Worm (Caenorhabditis elegans) whole organism, mixed stage, embryonic: ENCODE measurements around the gene F49F1.17.

Experiments used
- bed-3 ChIP-seq: fragments of 200-800 bp; sonication (Bioruptor generic); optimal IDR thresholded peaks from 3 replicates; lab custom pipeline; 2018; ENCODE audit warnings: mild to moderate bottlenecking, missing genetic modification characterization, moderate library complexity, missing compliant biosample characterization
- blmp-1 ChIP-seq: fragments of 150-350 bp; optimal IDR thresholded peaks from 2 replicates; lab custom pipeline; 2014; ENCODE audit warnings: missing biosample characterization, missing genetic modification characterization
- ceh-39 ChIP-seq: fragments of 150-350 bp; optimal IDR thresholded peaks from 2 replicates; lab custom pipeline; 2014; ENCODE audit warnings: missing biosample characterization, missing genetic modification characterization
- ceh-43 ChIP-seq: fragments of 200-800 bp; sonication (Bioruptor generic); optimal IDR thresholded peaks from 2 replicates; lab custom pipeline; 2018; ENCODE audit warnings: mild to moderate bottlenecking, missing genetic modification characterization, moderate library complexity, missing compliant biosample characterization
- ceh-83 ChIP-seq: fragments of 200-800 bp; sonication (Bioruptor generic); optimal IDR thresholded peaks from 2 replicates; lab custom pipeline; 2018; ENCODE audit warnings: mild to moderate bottlenecking, missing genetic modification characterization, missing compliant biosample characterization
- ces-1 ChIP-seq: fragments of 150-350 bp; optimal IDR thresholded peaks from 2 replicates; lab custom pipeline; 2014; ENCODE audit warnings: missing biosample characterization, missing genetic modification reagents, missing genetic modification characterization
- drap-1 ChIP-seq: fragments of 200-800 bp; sonication (Bioruptor generic); optimal IDR thresholded peaks from 3 replicates; lab custom pipeline; 2018; ENCODE audit warnings: mild to moderate bottlenecking, missing genetic modification characterization, missing compliant biosample characterization
- elt-1 ChIP-seq: sonication (generic microtip); optimal IDR thresholded peaks from 2 replicates; lab custom pipeline; 2017; ENCODE audit warnings: missing genetic modification characterization, mild to moderate bottlenecking, missing compliant biosample characterization, antibody characterized with exemption, moderate library complexity, borderline replicate concordance; ENCODE audit not compliant: insufficient read depth
- flh-1 ChIP-seq: fragments of 200-800 bp; sonication (Bioruptor generic); optimal IDR thresholded peaks from 2 replicates; lab custom pipeline; 2018; ENCODE audit warnings: mild to moderate bottlenecking, missing genetic modification characterization, moderate library complexity, missing compliant biosample characterization
- ham-2 ChIP-seq: fragments of 200-800 bp; sonication (Bioruptor generic); optimal IDR thresholded peaks from 2 replicates; lab custom pipeline; 2018; ENCODE audit warnings: mild to moderate bottlenecking, missing genetic modification characterization, missing compliant biosample characterization
- hlh-1 ChIP-seq: fragments of 150-350 bp; optimal IDR thresholded peaks from 2 replicates; lab custom pipeline; 2014; ENCODE audit warnings: missing biosample characterization, missing genetic modification reagents, missing genetic modification characterization
- lin-13 ChIP-seq: fragments of 150-350 bp; optimal IDR thresholded peaks from 2 replicates; lab custom pipeline; 2014; ENCODE audit warnings: missing biosample characterization, missing genetic modification characterization
- lsy-2 ChIP-seq: fragments of 150-350 bp; optimal IDR thresholded peaks from 2 replicates; lab custom pipeline; 2014; ENCODE audit warnings: missing biosample characterization, missing genetic modification characterization
- mab-5 ChIP-seq: fragments of 150-350 bp; optimal IDR thresholded peaks from 2 replicates; lab custom pipeline; 2014; ENCODE audit warnings: missing biosample characterization, missing genetic modification characterization
- mep-1 ChIP-seq: fragments of 150-350 bp; optimal IDR thresholded peaks from 2 replicates; lab custom pipeline; 2017; ENCODE audit warnings: missing biosample characterization, missing genetic modification reagents, missing genetic modification characterization, inconsistent platforms
- mls-2 ChIP-seq: sonication (generic microtip); optimal IDR thresholded peaks from 2 replicates; lab custom pipeline; 2016; ENCODE audit warnings: mild to moderate bottlenecking, missing genetic modification characterization, moderate library complexity, missing compliant biosample characterization
- nhr-12 ChIP-seq: fragments of 150-350 bp; optimal IDR thresholded peaks from 2 replicates; lab custom pipeline; 2014; ENCODE audit warnings: missing biosample characterization, missing genetic modification characterization
- nhr-2 ChIP-seq: fragments of 150-350 bp; optimal IDR thresholded peaks from 2 replicates; lab custom pipeline; 2014; ENCODE audit warnings: missing biosample characterization, missing genetic modification characterization
- nhr-237 ChIP-seq: fragments of 150-350 bp; optimal IDR thresholded peaks from 2 replicates; lab custom pipeline; 2014; ENCODE audit warnings: missing biosample characterization, missing genetic modification characterization
- nhr-28 ChIP-seq: fragments of 150-350 bp; optimal IDR thresholded peaks from 2 replicates; lab custom pipeline; 2014; ENCODE audit warnings: missing biosample characterization, missing genetic modification characterization
- nhr-76 ChIP-seq: sonication (generic microtip); optimal IDR thresholded peaks from 2 replicates; lab custom pipeline; 2017; ENCODE audit warnings: missing biosample characterization, missing genetic modification characterization
- sem-2 ChIP-seq: fragments of 200-800 bp; sonication (Bioruptor generic); optimal IDR thresholded peaks from 2 replicates; lab custom pipeline; 2018; ENCODE audit warnings: mild to moderate bottlenecking, missing genetic modification characterization, missing compliant biosample characterization
- snpc-4 ChIP-seq: fragments of 150-350 bp; optimal IDR thresholded peaks from 2 replicates; lab custom pipeline; 2014; ENCODE audit warnings: missing biosample characterization, missing genetic modification characterization
- sptf-1 ChIP-seq: sonication (generic microtip); optimal IDR thresholded peaks from 2 replicates; lab custom pipeline; 2017; ENCODE audit warnings: mild to moderate bottlenecking, missing genetic modification characterization, moderate library complexity, missing compliant biosample characterization
- tbx-8 ChIP-seq: fragments of 200-800 bp; sonication (Bioruptor generic); optimal IDR thresholded peaks from 2 replicates; lab custom pipeline; 2018; ENCODE audit warnings: mild to moderate bottlenecking, missing genetic modification characterization, moderate library complexity, missing compliant biosample characterization
- unc-120 ChIP-seq: sonication (generic microtip); optimal IDR thresholded peaks from 2 replicates; lab custom pipeline; 2017; ENCODE audit warnings: missing genetic modification characterization, missing compliant biosample characterization; ENCODE audit not compliant: poor library complexity, severe bottlenecking
- unc-39 ChIP-seq: fragments of 150-350 bp; optimal IDR thresholded peaks from 2 replicates; lab custom pipeline; 2014; ENCODE audit warnings: missing biosample characterization, missing genetic modification characterization
- unc-62 ChIP-seq: fragments of 150-350 bp; optimal IDR thresholded peaks from 2 replicates; lab custom pipeline; 2014; ENCODE audit warnings: missing biosample characterization, missing genetic modification reagents, missing genetic modification characterization
- zip-8 ChIP-seq: fragments of 150-350 bp; optimal IDR thresholded peaks from 2 replicates; lab custom pipeline; 2014; ENCODE audit warnings: missing biosample characterization, missing genetic modification characterization
- ztf-11 ChIP-seq: fragments of 150-350 bp; optimal IDR thresholded peaks from 2 replicates; lab custom pipeline; 2014; ENCODE audit warnings: missing biosample characterization, missing genetic modification characterization

Gene F49F1.17

ce11 chrIV:4173789-4174188 lies 38.1 kb upstream of the F49F1.17 start, which contains the start of gene rnp-3:
Gene rnp-3 (plus strand): TSS chrIV:4174089.
- no peak for TF ChIP-seq drap-1
- TF ChIP-seq mls-2 (tag; lab: Kevin White, UChicago): no peak
- TF ChIP-seq ceh-83 (GFP tag; lab: Kevin White, UChicago): no peak
- no peak for TF ChIP-seq bed-3
- TF ChIP-seq ztf-11 (tag; lab: Kevin White, UChicago): no peak
- no peak for TF ChIP-seq nhr-237
- no peak for TF ChIP-seq unc-120 (tag; lab: Kevin White, UChicago)
- no peak for TF ChIP-seq snpc-4 (tag; lab: Kevin White, UChicago)
- no peak for TF ChIP-seq ham-2

DNA sequence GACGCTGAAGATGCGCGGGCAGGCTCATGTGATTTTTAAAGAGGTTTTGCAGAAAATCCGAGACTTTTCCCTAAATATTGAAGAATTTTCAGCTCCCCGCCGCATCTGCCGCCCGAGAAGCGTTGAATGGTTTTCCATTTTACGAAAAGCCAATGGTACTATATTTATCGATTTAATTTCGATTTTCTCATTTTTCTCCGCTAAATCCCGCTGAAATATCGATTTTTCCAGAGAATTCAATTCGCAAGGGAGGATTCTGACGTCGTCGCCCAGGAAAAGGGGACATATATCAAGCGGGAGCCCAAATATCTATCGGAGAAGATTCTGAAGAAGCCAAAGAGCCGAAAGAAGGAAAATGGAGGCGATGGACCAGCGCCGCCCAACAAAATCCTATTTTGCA lies 36.6 kb upstream of the F49F1.17 start:
- no peak for TF ChIP-seq mab-5 (tag; lab: Kevin White, UChicago)
- no peak for TF ChIP-seq snpc-4 (tag; lab: Kevin White, UChicago)
- no peak for TF ChIP-seq nhr-76
- no peak for TF ChIP-seq flh-1 (GFP tag; lab: Kevin White, UChicago)
- no peak for TF ChIP-seq blmp-1 (tag; lab: Kevin White, UChicago)
- no peak for TF ChIP-seq nhr-237
- no peak for TF ChIP-seq tbx-8
- TF ChIP-seq ham-2: no peak
- no peak for TF ChIP-seq nhr-12
- TF ChIP-seq elt-1 (tag; lab: Kevin White, UChicago): no peak
- no peak for TF ChIP-seq mls-2 (tag; lab: Kevin White, UChicago)
- TF ChIP-seq ces-1 (GFP tag; lab: Kevin White, UChicago): no peak
- TF ChIP-seq sptf-1 (tag; lab: Kevin White, UChicago): no peak

ce11 chrIV:4171531-4172163 lies 36.0 kb upstream of the F49F1.17 start, which contains the start of the genes K08D10.13 and rnp-2:
Gene K08D10.13 (minus strand): TSS chrIV:4171581.
Gene rnp-2 (plus strand): TSS chrIV:4172076.
- TF ChIP-seq unc-62 (no peak), nhr-76 (no peak), nhr-2 (no peak), ces-1 (GFP tag; lab: Kevin White, UChicago) (no peak), mep-1 (tag; lab: Kevin White, UChicago) (peak; percentile 41), lsy-2 (tag; lab: Kevin White, UChicago) (peak; percentile 60), lin-13 (tag; lab: Kevin White, UChicago) (peak; percentile 4), sem-2 (GFP tag; lab: Kevin White, UChicago) (no peak)

DNA sequence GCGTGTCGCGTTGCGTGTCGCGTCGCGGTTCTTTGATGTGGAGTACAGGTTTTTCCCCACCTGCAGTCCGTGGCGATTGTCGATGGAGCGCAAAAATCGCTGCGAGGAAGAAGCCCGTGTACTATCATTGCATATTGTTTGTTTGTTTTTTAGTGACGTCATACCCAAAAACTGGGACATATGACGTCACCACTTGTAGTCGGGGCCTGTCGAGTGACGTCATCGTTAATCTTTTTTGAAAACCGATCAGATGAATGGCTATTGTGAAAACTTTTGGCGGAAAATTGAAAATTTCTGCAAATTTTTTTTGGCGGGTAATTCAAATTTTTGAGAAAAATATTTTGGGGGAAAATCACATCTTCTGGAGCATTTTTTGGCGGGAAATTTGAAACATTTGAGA lies 31.7 kb upstream of the F49F1.17 start:
- no peak for TF ChIP-seq ceh-39 (tag; lab: Kevin White, UChicago)
- peak; percentile 100 for TF ChIP-seq zip-8 (tag; lab: Kevin White, UChicago)
- TF ChIP-seq, all 35 proteins: peak for 1

ce11 chrIV:4164392-4164791 lies 28.7 kb upstream of the F49F1.17 start, which contains the start of gene scrm-8:
Gene scrm-8 (plus strand): TSS chrIV:4164692.
- no peak for TF ChIP-seq drap-1
- TF ChIP-seq zip-8 (tag; lab: Kevin White, UChicago): no peak
- no peak for TF ChIP-seq nhr-76
- no peak for TF ChIP-seq snpc-4 (tag; lab: Kevin White, UChicago)
- TF ChIP-seq blmp-1 (tag; lab: Kevin White, UChicago): no peak
- no peak for TF ChIP-seq lin-13 (tag; lab: Kevin White, UChicago)
- TF ChIP-seq bed-3: no peak
- no peak for TF ChIP-seq mab-5 (tag; lab: Kevin White, UChicago)
- no peak for TF ChIP-seq ceh-83 (GFP tag; lab: Kevin White, UChicago)
- TF ChIP-seq hlh-1 (tag; lab: Kevin White, UChicago): no peak
- no peak for TF ChIP-seq nhr-28 (tag; lab: Kevin White, UChicago)
- TF ChIP-seq unc-120 (tag; lab: Kevin White, UChicago): no peak
- no peak for TF ChIP-seq unc-39 (tag; lab: Kevin White, UChicago)
- no peak for TF ChIP-seq ceh-43
- TF ChIP-seq nhr-237: no peak
